Worm (Caenorhabditis elegans) whole organism, late embryonic: ENCODE results near the gene F46C5.7.

Experiments used
- C08G9.2 ChIP-seq: sonication (generic microtip); optimal IDR thresholded peaks from 2 replicates; lab custom pipeline; 2016; ENCODE audit warnings: mild to moderate bottlenecking, missing genetic modification characterization, moderate library complexity, missing compliant biosample characterization
- C38D4.7 ChIP-seq: fragments of 200-800 bp; sonication (Bioruptor generic); optimal IDR thresholded peaks from 2 replicates; lab custom pipeline; 2018; ENCODE audit warnings: mild to moderate bottlenecking, missing genetic modification characterization, moderate library complexity, missing compliant biosample characterization
- F13H6.1 ChIP-seq: sonication (generic microtip); optimal IDR thresholded peaks from 2 replicates; lab custom pipeline; 2016; ENCODE audit warnings: missing genetic modification characterization, missing compliant biosample characterization
- T23F11.4 ChIP-seq: fragments of 200-800 bp; sonication (Bioruptor generic); optimal IDR thresholded peaks from 2 replicates; lab custom pipeline; 2018; ENCODE audit warnings: mild to moderate bottlenecking, missing genetic modification characterization, missing compliant biosample characterization
- ceh-14 ChIP-seq: sonication (generic microtip); optimal IDR thresholded peaks from 2 replicates; lab custom pipeline; 2016; ENCODE audit warnings: missing genotype, missing genetic modification characterization, missing compliant biosample characterization
- ceh-18 ChIP-seq: sonication (generic microtip); optimal IDR thresholded peaks from 2 replicates; lab custom pipeline; 2016; ENCODE audit warnings: missing genetic modification characterization, missing compliant biosample characterization
- ceh-19 ChIP-seq: fragments of 200-800 bp; sonication (Bioruptor generic); optimal IDR thresholded peaks from 2 replicates; lab custom pipeline; 2018; ENCODE audit warnings: mild to moderate bottlenecking, missing genetic modification characterization, missing compliant biosample characterization
- ceh-2 ChIP-seq: sonication (generic microtip); optimal IDR thresholded peaks from 2 replicates; lab custom pipeline; 2016; ENCODE audit warnings: missing genotype, missing genetic modification characterization, missing compliant biosample characterization
- ceh-22 ChIP-seq: sonication (generic microtip); optimal IDR thresholded peaks from 2 replicates; lab custom pipeline; 2017; ENCODE audit warnings: missing biosample characterization, missing genetic modification characterization
- ceh-30 ChIP-seq: fragments of 150-350 bp; optimal IDR thresholded peaks from 2 replicates; lab custom pipeline; 2014; ENCODE audit warnings: missing biosample characterization, missing genetic modification characterization
- ceh-31 ChIP-seq: sonication (generic microtip); optimal IDR thresholded peaks from 2 replicates; lab custom pipeline; 2016; ENCODE audit warnings: missing genetic modification characterization, missing compliant biosample characterization
- ceh-45 ChIP-seq: fragments of 200-800 bp; sonication (Bioruptor generic); IDR thresholded peaks from 2 replicates; pipeline ENCODE4 v1.3.6; 2022; ENCODE audit warnings: missing genetic modification reagents, missing genetic modification characterization, missing compliant biosample characterization
- ceh-48 ChIP-seq: sonication (generic microtip); optimal IDR thresholded peaks from 2 replicates; lab custom pipeline; 2016; ENCODE audit warnings: missing genetic modification characterization, inconsistent platforms, missing compliant biosample characterization
- ceh-6 ChIP-seq: fragments of 200-800 bp; sonication (Bioruptor generic); optimal IDR thresholded peaks from 2 replicates; lab custom pipeline; 2018; ENCODE audit warnings: mild to moderate bottlenecking, missing genetic modification characterization, missing compliant biosample characterization
- ceh-9 ChIP-seq: sonication (generic microtip); optimal IDR thresholded peaks from 2 replicates; lab custom pipeline; 2016; ENCODE audit warnings: mild to moderate bottlenecking, missing genetic modification characterization, inconsistent platforms, missing compliant biosample characterization
- che-1 ChIP-seq: sonication (generic microtip); optimal IDR thresholded peaks from 2 replicates; lab custom pipeline; 2016; ENCODE audit warnings: mild to moderate bottlenecking, missing genetic modification characterization, missing compliant biosample characterization
- dmd-4 ChIP-seq: sonication (generic microtip); optimal IDR thresholded peaks from 2 replicates; lab custom pipeline; 2016; ENCODE audit warnings: borderline replicate concordance, missing genetic modification characterization, missing compliant biosample characterization
- elt-2 ChIP-seq: sonication (generic microtip); optimal IDR thresholded peaks from 2 replicates; lab custom pipeline; 2016; ENCODE audit warnings: missing genetic modification reagents, missing genetic modification characterization, missing compliant biosample characterization
- elt-4 ChIP-seq: sonication (generic microtip); optimal IDR thresholded peaks from 2 replicates; lab custom pipeline; 2016; ENCODE audit warnings: missing genetic modification characterization, missing compliant biosample characterization
- eyg-1 ChIP-seq: sonication (generic microtip); optimal IDR thresholded peaks from 2 replicates; lab custom pipeline; 2016; ENCODE audit warnings: missing genotype, missing genetic modification characterization, missing compliant biosample characterization
- fax-1 ChIP-seq: sonication (generic microtip); optimal IDR thresholded peaks from 2 replicates; lab custom pipeline; 2016; ENCODE audit warnings: missing genotype, missing genetic modification characterization, missing compliant biosample characterization
- fkh-6 ChIP-seq: sonication (generic microtip); optimal IDR thresholded peaks from 2 replicates; lab custom pipeline; 2016; ENCODE audit warnings: missing genetic modification characterization, missing compliant biosample characterization
- gmeb-2 ChIP-seq: sonication (generic microtip); optimal IDR thresholded peaks from 2 replicates; lab custom pipeline; 2016; ENCODE audit warnings: missing genetic modification characterization, inconsistent platforms, missing compliant biosample characterization
- hlh-13 ChIP-seq: fragments of 200-800 bp; sonication (Bioruptor generic); optimal IDR thresholded peaks from 2 replicates; lab custom pipeline; 2018; ENCODE audit warnings: mild to moderate bottlenecking, missing genetic modification characterization, missing compliant biosample characterization
- hlh-15 ChIP-seq: sonication (generic microtip); optimal IDR thresholded peaks from 2 replicates; lab custom pipeline; 2016; ENCODE audit warnings: missing genetic modification characterization, missing compliant biosample characterization
- hlh-30 ChIP-seq: sonication (generic microtip); optimal IDR thresholded peaks from 2 replicates; lab custom pipeline; 2017; ENCODE audit warnings: antibody characterized with exemption, missing genetic modification characterization, missing compliant biosample characterization; ENCODE audit not compliant: insufficient read depth
- hlh-8 ChIP-seq: sonication (generic microtip); optimal IDR thresholded peaks from 2 replicates; lab custom pipeline; 2016; ENCODE audit warnings: missing genotype, missing genetic modification characterization, missing compliant biosample characterization
- lim-6 ChIP-seq: sonication (generic microtip); optimal IDR thresholded peaks from 2 replicates; lab custom pipeline; 2016; ENCODE audit warnings: missing genetic modification characterization, missing compliant biosample characterization
- madf-2 ChIP-seq: sonication (generic microtip); optimal IDR thresholded peaks from 2 replicates; lab custom pipeline; 2017; ENCODE audit warnings: missing genetic modification characterization, missing compliant biosample characterization
- nfya-1 ChIP-seq: sonication (generic microtip); optimal IDR thresholded peaks from 2 replicates; lab custom pipeline; 2017; ENCODE audit warnings: missing genetic modification characterization, mild to moderate bottlenecking, missing compliant biosample characterization, antibody characterized with exemption, moderate library complexity
- nhr-11 ChIP-seq: fragments of 150-350 bp; optimal IDR thresholded peaks from 2 replicates; lab custom pipeline; 2014; ENCODE audit warnings: missing biosample characterization, missing genetic modification characterization
- nhr-232 ChIP-seq: sonication (generic microtip); optimal IDR thresholded peaks from 2 replicates; lab custom pipeline; 2016; ENCODE audit warnings: missing genetic modification characterization, missing compliant biosample characterization
- npax-4 ChIP-seq: sonication (generic microtip); optimal IDR thresholded peaks from 2 replicates; lab custom pipeline; 2016; ENCODE audit warnings: missing genetic modification characterization, missing compliant biosample characterization
- odd-2 ChIP-seq: sonication (generic microtip); optimal IDR thresholded peaks from 2 replicates; lab custom pipeline; 2017; ENCODE audit warnings: antibody characterized with exemption, mild to moderate bottlenecking, missing genetic modification characterization, missing compliant biosample characterization
- pat-9 ChIP-seq: fragments of 200-800 bp; sonication (Bioruptor generic); optimal IDR thresholded peaks from 2 replicates; lab custom pipeline; 2018; ENCODE audit warnings: mild to moderate bottlenecking, missing genetic modification characterization, moderate library complexity, missing compliant biosample characterization
- ref-2 ChIP-seq: sonication (generic microtip); optimal IDR thresholded peaks from 2 replicates; lab custom pipeline; 2016; ENCODE audit warnings: missing genetic modification characterization, missing compliant biosample characterization
- rnt-1 ChIP-seq: sonication (generic microtip); optimal IDR thresholded peaks from 2 replicates; lab custom pipeline; 2016; ENCODE audit warnings: missing genetic modification characterization, missing compliant biosample characterization
- sdc-2 ChIP-seq: sonication (generic microtip); optimal IDR thresholded peaks from 2 replicates; lab custom pipeline; 2016; ENCODE audit warnings: missing genotype, missing genetic modification characterization, missing compliant biosample characterization
- sox-2 ChIP-seq: fragments of 200-800 bp; sonication (Bioruptor generic); IDR thresholded peaks from 2 replicates; pipeline ENCODE4 v1.3.6; 2022; ENCODE audit warnings: missing genetic modification reagents, missing genetic modification characterization, missing compliant biosample characterization
- sox-4 ChIP-seq: sonication (generic microtip); optimal IDR thresholded peaks from 2 replicates; lab custom pipeline; 2017; ENCODE audit warnings: mild to moderate bottlenecking, missing genetic modification characterization, inconsistent platforms, missing compliant biosample characterization
- tbx-2 ChIP-seq: sonication (generic microtip); optimal IDR thresholded peaks from 2 replicates; lab custom pipeline; 2016; ENCODE audit warnings: missing genetic modification characterization, missing compliant biosample characterization
- ttx-3 ChIP-seq: sonication (generic microtip); optimal IDR thresholded peaks from 2 replicates; lab custom pipeline; 2016; ENCODE audit warnings: missing genetic modification reagents, missing genetic modification characterization, missing compliant biosample characterization
- unc-42 ChIP-seq: sonication (generic microtip); optimal IDR thresholded peaks from 2 replicates; lab custom pipeline; 2016; ENCODE audit warnings: missing genotype, missing genetic modification characterization, missing compliant biosample characterization
- unc-86 ChIP-seq: sonication (generic microtip); optimal IDR thresholded peaks from 2 replicates; lab custom pipeline; 2016; ENCODE audit warnings: missing genetic modification characterization, missing compliant biosample characterization
- zip-5 ChIP-seq: sonication (generic microtip); optimal IDR thresholded peaks from 2 replicates; lab custom pipeline; 2016; ENCODE audit warnings: missing genetic modification characterization, missing compliant biosample characterization
- ztf-16 ChIP-seq: sonication (generic microtip); optimal IDR thresholded peaks from 2 replicates; lab custom pipeline; 2017; ENCODE audit warnings: missing genetic modification characterization, missing compliant biosample characterization

Gene F46C5.7

ce11 chrII:8853960-8854359 is 14.8 kb downstream of the F46C5.7 start:
- TF ChIP-seq ceh-22 (tag; lab: Kevin White, UChicago) (no peak), nhr-232 (tag; lab: Kevin White, UChicago) (no peak), ceh-31 (tag; lab: Kevin White, UChicago) (no peak), elt-2 (no peak), hlh-15 (tag; lab: Kevin White, UChicago) (no peak), ceh-18 (tag; lab: Kevin White, UChicago) (no peak), ceh-6 (GFP tag; lab: Kevin White, UChicago) (no peak), rnt-1 (tag; lab: Kevin White, UChicago) (no peak), che-1 (no peak), ceh-45 (GFP tag; lab: Robert Waterston, UW) (no peak), elt-4 (tag; lab: Kevin White, UChicago) (no peak), fax-1 (no peak)

- no peak for TF ChIP-seq nhr-11 (tag; lab: Kevin White, UChicago)
- TF ChIP-seq unc-86 (tag; lab: Kevin White, UChicago) = no peak
- TF ChIP-seq hlh-13 (GFP tag; lab: Kevin White, UChicago) = no peak
- no peak for TF ChIP-seq sox-2 (GFP tag; lab: Robert Waterston, UW)
- TF ChIP-seq elt-4 (tag; lab: Kevin White, UChicago) = no peak
- TF ChIP-seq unc-42 (tag; lab: Kevin White, UChicago) = no peak
- TF ChIP-seq nfya-1 (tag; lab: Kevin White, UChicago) = no peak
- no peak for TF ChIP-seq sox-4 (tag; lab: Kevin White, UChicago)
- TF ChIP-seq eyg-1 = no peak
- no peak for TF ChIP-seq ceh-9 (tag; lab: Kevin White, UChicago)
- no peak for TF ChIP-seq ceh-19 (GFP tag; lab: Kevin White, UChicago)
- no peak for TF ChIP-seq ceh-30 (tag; lab: Kevin White, UChicago)
- no peak for TF ChIP-seq C08G9.2 (tag; lab: Kevin White, UChicago)
- no peak for TF ChIP-seq hlh-8
- TF ChIP-seq F13H6.1 (tag; lab: Kevin White, UChicago) = no peak
- no peak for TF ChIP-seq ceh-14 (tag; lab: Kevin White, UChicago)
- no peak for TF ChIP-seq zip-5 (tag; lab: Kevin White, UChicago)
These were observed 15.7 kb downstream of the F46C5.7 start for ce11 chrII:8854874-8855273.

ce11 chrII:8856524-8856923 is 17.4 kb downstream of the F46C5.7 start:
- TF ChIP-seq che-1 (no peak), pat-9 (tag; lab: Kevin White, UChicago) (no peak), elt-2 (no peak), ceh-31 (tag; lab: Kevin White, UChicago) (no peak), ceh-14 (tag; lab: Kevin White, UChicago) (no peak), ceh-9 (tag; lab: Kevin White, UChicago) (no peak), lim-6 (tag; lab: Kevin White, UChicago) (no peak), ceh-18 (tag; lab: Kevin White, UChicago) (no peak), ceh-30 (tag; lab: Kevin White, UChicago) (no peak), ceh-45 (GFP tag; lab: Robert Waterston, UW) (no peak), ztf-16 (no peak), C08G9.2 (tag; lab: Kevin White, UChicago) (no peak), fkh-6 (tag; lab: Kevin White, UChicago) (no peak), madf-2 (tag; lab: Kevin White, UChicago) (no peak), T23F11.4 (no peak), ceh-19 (GFP tag; lab: Kevin White, UChicago) (no peak), odd-2 (tag; lab: Kevin White, UChicago) (no peak)
- TF ChIP-seq, all 69 proteins: peak for 0

- no peak for TF ChIP-seq ceh-31 (tag; lab: Kevin White, UChicago)
- TF ChIP-seq npax-4 (tag; lab: Kevin White, UChicago) = no peak
- TF ChIP-seq ttx-3 (tag; lab: Kevin White, UChicago) = no peak
- no peak for TF ChIP-seq hlh-30 (tag; lab: Kevin White, UChicago)
- TF ChIP-seq C38D4.7 = no peak
- TF ChIP-seq ceh-48 (tag; lab: Kevin White, UChicago) = no peak
- TF ChIP-seq C08G9.2 (tag; lab: Kevin White, UChicago) = no peak
- no peak for TF ChIP-seq ceh-2 (tag; lab: Kevin White, UChicago)
- no peak for TF ChIP-seq zip-5 (tag; lab: Kevin White, UChicago)
- TF ChIP-seq ceh-18 (tag; lab: Kevin White, UChicago) = no peak
- no peak for TF ChIP-seq dmd-4 (tag; lab: Kevin White, UChicago)
- TF ChIP-seq rnt-1 (tag; lab: Kevin White, UChicago) = no peak
- TF ChIP-seq ref-2 (tag; lab: Kevin White, UChicago) = no peak
- TF ChIP-seq hlh-13 (GFP tag; lab: Kevin White, UChicago) = no peak
- no peak for TF ChIP-seq sdc-2 (tag; lab: Kevin White, UChicago)
- no peak for TF ChIP-seq ceh-14 (tag; lab: Kevin White, UChicago)
- TF ChIP-seq tbx-2 = no peak
- TF ChIP-seq gmeb-2 (tag; lab: Kevin White, UChicago) = no peak
- no peak for TF ChIP-seq ceh-9 (tag; lab: Kevin White, UChicago)
These were observed 17.9 kb downstream of the F46C5.7 start for ce11 chrII:8857074-8857473.
